Worm (Caenorhabditis elegans) whole organism, L1 larva: ENCODE data around the gene Y57G11B.3.
A peak's percentile ranks its signal among the peaks of the same experiment; 100 is the strongest.
"Not testable (repeated sequence)": the region's sequence is repeated elsewhere in the genome, so short reads cannot be mapped to it uniquely, and the experiment has no call there.

ENCODE experiments used
- aly-2 ChIP-seq: fragments of 150-350 bp; optimal IDR thresholded peaks from 2 replicates; lab custom pipeline; 2014; ENCODE audit warnings: missing biosample characterization, missing genetic modification characterization
- ceh-63 ChIP-seq: fragments of 200-800 bp; sonication (Bioruptor generic); optimal IDR thresholded peaks from 2 replicates; lab custom pipeline; 2018; ENCODE audit warnings: mild to moderate bottlenecking, missing genetic modification characterization, missing compliant biosample characterization
- ceh-88 ChIP-seq: fragments of 200-800 bp; sonication (Bioruptor generic); IDR thresholded peaks from 2 replicates; pipeline ENCODE4 v1.3.6; 2022; ENCODE audit warnings: missing genetic modification characterization, missing compliant biosample characterization
- dsc-1 ChIP-seq: sonication (generic microtip); optimal IDR thresholded peaks from 2 replicates; lab custom pipeline; 2016; ENCODE audit warnings: mild to moderate bottlenecking, missing genetic modification characterization, missing compliant biosample characterization
- efl-1 ChIP-seq, 4 experiments: fragments of 150-350 bp; optimal IDR thresholded peaks in 3 of 4; peaks in 1 of 4; 1 replicate in 1 of 4; 2 replicates in 3 of 4; lab custom pipeline; 2014; ENCODE audit warnings: missing biosample characterization in 2 of 4, missing genetic modification characterization in 2 of 4, missing genetic modification reagents in 2 of 4
- elt-2 ChIP-seq: sonication (generic microtip); optimal IDR thresholded peaks from 2 replicates; lab custom pipeline; 2016; ENCODE audit warnings: missing genetic modification characterization, mild to moderate bottlenecking, inconsistent platforms, missing compliant biosample characterization, missing genetic modification reagents
- elt-3 ChIP-seq, 6 experiments: fragments of 150-350 bp in 1 of 6; sonication (generic microtip); optimal IDR thresholded peaks; 2 replicates each; lab custom pipeline; 2017 to 2018; ENCODE audit warnings: missing biosample characterization in 6 of 6, missing genetic modification characterization in 6 of 6, inconsistent platforms in 1 of 6
- ets-5 ChIP-seq: fragments of 200-800 bp; sonication (Bioruptor generic); IDR thresholded peaks from 2 replicates; pipeline ENCODE4 v1.3.6; 2022; ENCODE audit warnings: missing genetic modification characterization, missing compliant biosample characterization
- fkh-4 ChIP-seq: sonication (generic microtip); optimal IDR thresholded peaks from 2 replicates; lab custom pipeline; 2016; ENCODE audit warnings: missing compliant biosample characterization, missing genetic modification characterization, borderline replicate concordance
- fkh-8 ChIP-seq: sonication (generic microtip); optimal IDR thresholded peaks from 2 replicates; lab custom pipeline; 2016; ENCODE audit warnings: mild to moderate bottlenecking, missing genetic modification characterization, missing compliant biosample characterization
- lin-14 ChIP-seq: fragments of 200-800 bp; sonication (Bioruptor generic); optimal IDR thresholded peaks from 2 replicates; lab custom pipeline; 2018; ENCODE audit warnings: mild to moderate bottlenecking, missing genetic modification characterization, moderate library complexity, missing compliant biosample characterization
- lin-15B ChIP-seq: fragments of 150-350 bp; sonication (generic microtip); optimal IDR thresholded peaks from 3 replicates; lab custom pipeline; 2014; ENCODE audit warnings: missing biosample characterization, missing genetic modification characterization
- lin-39 ChIP-seq: fragments of 150-350 bp; optimal IDR thresholded peaks from 2 replicates; lab custom pipeline; 2014; ENCODE audit warnings: missing biosample characterization, missing genetic modification reagents, missing genetic modification characterization
- lir-3 ChIP-seq: sonication (generic microtip); optimal IDR thresholded peaks from 2 replicates; lab custom pipeline; 2016; ENCODE audit warnings: mild to moderate bottlenecking, missing genetic modification characterization, moderate library complexity, missing compliant biosample characterization; ENCODE audit not compliant: poor library complexity
- lsy-2 ChIP-seq, 2 experiments: fragments of 150-350 bp; optimal IDR thresholded peaks; 2 replicates each; lab custom pipeline; 2014; ENCODE audit warnings: missing biosample characterization in 2 of 2, missing genetic modification characterization in 2 of 2
- nhr-237 ChIP-seq: fragments of 150-350 bp; optimal IDR thresholded peaks from 2 replicates; lab custom pipeline; 2014; ENCODE audit warnings: missing biosample characterization, missing genetic modification characterization
- nhr-28 ChIP-seq: fragments of 150-350 bp; optimal IDR thresholded peaks from 2 replicates; lab custom pipeline; 2014; ENCODE audit warnings: missing biosample characterization, missing genetic modification characterization
- nhr-71 ChIP-seq: sonication (generic microtip); optimal IDR thresholded peaks from 2 replicates; lab custom pipeline; 2016; ENCODE audit warnings: mild to moderate bottlenecking, missing genetic modification characterization, moderate library complexity, missing compliant biosample characterization
- nhr-84 ChIP-seq: sonication (generic microtip); optimal IDR thresholded peaks from 2 replicates; lab custom pipeline; 2017; ENCODE audit warnings: missing biosample characterization, missing genetic modification characterization
- nhr-85 ChIP-seq: sonication (generic microtip); peaks from one replicate; lab custom pipeline; 2016; ENCODE audit warnings: missing genetic modification characterization, inconsistent platforms, missing compliant biosample characterization
- snpc-4 ChIP-seq: fragments of 150-350 bp; optimal IDR thresholded peaks from 2 replicates; lab custom pipeline; 2014; ENCODE audit warnings: missing biosample characterization, missing genetic modification characterization
- snu-23 ChIP-seq: sonication (generic microtip); optimal IDR thresholded peaks from 2 replicates; lab custom pipeline; 2016; ENCODE audit warnings: missing genetic modification characterization, missing compliant biosample characterization
- sup-37 ChIP-seq: fragments of 200-800 bp; sonication (Bioruptor generic); optimal IDR thresholded peaks from 2 replicates; lab custom pipeline; 2018; ENCODE audit warnings: mild to moderate bottlenecking, missing genetic modification characterization, missing compliant biosample characterization
- tlp-1 ChIP-seq: fragments of 150-350 bp; optimal IDR thresholded peaks from 2 replicates; lab custom pipeline; 2014; ENCODE audit warnings: missing biosample characterization, missing genetic modification characterization
- vab-15 ChIP-seq: sonication (generic microtip); optimal IDR thresholded peaks from 2 replicates; lab custom pipeline; 2017; ENCODE audit warnings: missing genotype, mild to moderate bottlenecking, missing genetic modification characterization, missing compliant biosample characterization
- zag-1 ChIP-seq: fragments of 150-350 bp; optimal IDR thresholded peaks from 2 replicates; lab custom pipeline; 2014; ENCODE audit warnings: missing biosample characterization, missing genetic modification characterization
- zip-4 ChIP-seq: fragments of 200-800 bp; sonication (Bioruptor generic); optimal IDR thresholded peaks from 2 replicates; lab custom pipeline; 2018; ENCODE audit warnings: mild to moderate bottlenecking, missing genetic modification characterization, moderate library complexity, missing compliant biosample characterization

Y57G11B.3 gene

DNA sequence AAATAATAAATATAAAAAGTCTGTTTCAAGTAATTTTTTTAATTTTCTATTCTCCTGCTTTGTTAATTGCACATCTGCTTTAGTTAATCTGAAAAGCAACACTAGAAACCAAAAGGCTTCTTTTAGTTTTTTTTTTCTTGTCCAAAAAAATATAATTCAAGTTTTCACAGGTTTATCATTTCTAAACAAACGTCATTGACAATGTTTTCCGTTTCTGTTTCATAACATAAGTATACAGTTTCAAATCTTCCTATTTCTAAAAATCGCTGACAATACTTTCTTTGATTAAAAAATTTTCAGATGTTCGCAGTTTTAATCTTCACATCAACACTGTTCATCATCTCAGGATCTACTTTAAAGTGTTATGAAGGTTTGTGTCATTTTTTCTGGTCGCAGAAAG, 9.1 kb downstream of the Y57G11B.3 start, which contains the start of gene Y57G11B.2:
Gene Y57G11B.2, plus strand, starts transcription at position 301 of the 400 bp plus-strand sequence.
- TF ChIP-seq nhr-84 (tag; lab: Kevin White, UChicago) (no peak), fkh-4 (tag; lab: Kevin White, UChicago) (no peak), lir-3 (tag; lab: Kevin White, UChicago) (no peak), nhr-71 (tag; lab: Kevin White, UChicago) (no peak), sup-37 (GFP tag; lab: Kevin White, UChicago) (no peak), nhr-237 (tag; lab: Kevin White, UChicago) (no peak), nhr-85 (tag; lab: Kevin White, UChicago) (peak; percentile 9)

DNA sequence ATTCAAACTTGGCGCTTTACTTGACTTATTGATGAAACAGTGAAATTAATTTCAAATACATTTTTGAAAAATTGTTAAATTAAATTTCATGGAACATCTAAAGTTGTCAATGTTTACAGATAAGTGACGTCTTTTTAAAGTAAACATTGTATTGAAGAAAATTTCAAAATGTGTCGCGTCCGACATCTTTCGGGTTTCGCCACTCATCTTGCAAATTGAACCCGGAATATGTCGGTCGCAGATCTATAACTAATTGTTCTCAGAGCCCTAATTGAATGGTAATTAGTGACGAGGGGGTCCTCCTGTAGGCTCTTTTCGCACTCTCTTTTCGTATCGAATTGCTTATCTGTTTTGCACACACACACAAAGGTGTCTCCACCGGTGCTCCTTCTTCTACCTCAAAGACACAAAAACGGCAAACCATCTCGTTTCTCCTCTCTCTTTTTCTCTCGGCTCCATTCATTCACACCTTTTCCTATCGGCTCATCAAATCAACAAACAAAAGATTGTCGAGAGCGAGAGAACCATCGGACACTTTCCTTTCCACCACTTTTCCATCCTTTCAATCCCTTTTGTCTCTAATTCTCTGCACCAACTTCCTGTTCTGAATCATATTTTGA, 11.4 kb downstream of the Y57G11B.3 start:
- TF ChIP-seq nhr-85 (tag; lab: Kevin White, UChicago) (peak; percentile 20), tlp-1 (tag; lab: Kevin White, UChicago) (no peak), snpc-4 (tag; lab: Kevin White, UChicago) (peak; percentile 43), lir-3 (tag; lab: Kevin White, UChicago) (no peak), ceh-88 (GFP tag; lab: Robert Waterston, UW) (no peak), aly-2 (tag; lab: Kevin White, UChicago) (no peak), fkh-8 (no peak), dsc-1 (tag; lab: Kevin White, UChicago) (no peak), lin-15B (tag; lab: Kevin White, UChicago) (no peak), elt-2 (peak; percentile 32), lsy-2 (tag; optimal IDR thresholded peaks at IDR 0.05; lab: Kevin White, UChicago) (no peak)
- TF ChIP-seq, all 84 proteins: peak for 3

DNA sequence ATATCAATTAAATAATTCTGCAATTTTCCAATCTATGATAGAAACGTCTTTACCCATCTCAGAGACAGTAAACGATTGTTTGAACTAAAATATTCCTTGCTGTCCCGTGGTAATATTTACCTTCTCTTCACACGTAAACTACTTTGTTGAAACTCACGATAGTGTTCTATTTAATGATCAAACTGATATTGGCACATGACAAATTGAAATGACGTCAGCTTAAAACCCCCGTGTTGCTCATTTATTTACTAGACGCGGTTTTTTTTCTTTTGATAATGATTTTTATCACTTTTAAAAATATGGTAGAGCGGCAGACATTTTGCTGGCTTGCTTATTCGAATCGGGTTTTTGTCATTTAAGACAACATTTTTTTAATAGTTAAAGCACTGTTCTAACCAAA, 12.5 kb downstream of the Y57G11B.3 start:
- TF ChIP-seq dsc-1 (tag; lab: Kevin White, UChicago): no peak
- no peak for TF ChIP-seq ets-5 (GFP tag; lab: Robert Waterston, UW)
- TF ChIP-seq elt-3 (tag; optimal IDR thresholded peaks at IDR 0.05; lab: Kevin White, UChicago): no peak
- TF ChIP-seq zip-4 (GFP tag; lab: Kevin White, UChicago): no peak
- no peak for TF ChIP-seq vab-15 (tag; lab: Kevin White, UChicago)
- peak; percentile 81 for TF ChIP-seq elt-2
- TF ChIP-seq nhr-85 (tag; lab: Kevin White, UChicago): peak; percentile 16
- TF ChIP-seq, all 84 proteins: peak for 2

DNA sequence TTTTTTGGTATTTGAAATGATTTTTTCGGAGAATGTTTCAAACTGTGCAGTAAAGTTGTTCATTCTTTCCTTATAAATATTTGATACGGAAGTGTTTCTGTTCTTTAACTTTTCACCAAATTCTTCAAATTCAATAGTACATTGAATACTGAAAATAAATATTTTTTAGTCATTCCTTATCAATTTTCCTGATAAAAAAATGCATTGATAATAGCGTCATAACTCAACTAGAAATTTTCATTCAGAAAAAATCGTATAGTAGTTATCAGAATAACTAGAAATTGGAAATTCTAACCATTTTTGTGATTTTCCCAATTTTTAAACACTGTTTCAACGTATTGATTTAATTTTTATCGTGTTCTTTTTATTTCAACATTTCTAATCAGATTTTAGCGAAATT, 14.9 kb downstream of the Y57G11B.3 start:
- TF ChIP-seq nhr-237 (tag; lab: Kevin White, UChicago) (no peak), efl-1 (optimal IDR thresholded peaks at IDR 0.05; lab: Kevin White, UChicago) (no peak), efl-1 (GFP tag; optimal IDR thresholded peaks at IDR 0.05 in 1 of 2; lab: Kevin White, UChicago) (peak in 1 of 2 experiments; percentile 31), elt-2 (peak; percentile 15)

DNA sequence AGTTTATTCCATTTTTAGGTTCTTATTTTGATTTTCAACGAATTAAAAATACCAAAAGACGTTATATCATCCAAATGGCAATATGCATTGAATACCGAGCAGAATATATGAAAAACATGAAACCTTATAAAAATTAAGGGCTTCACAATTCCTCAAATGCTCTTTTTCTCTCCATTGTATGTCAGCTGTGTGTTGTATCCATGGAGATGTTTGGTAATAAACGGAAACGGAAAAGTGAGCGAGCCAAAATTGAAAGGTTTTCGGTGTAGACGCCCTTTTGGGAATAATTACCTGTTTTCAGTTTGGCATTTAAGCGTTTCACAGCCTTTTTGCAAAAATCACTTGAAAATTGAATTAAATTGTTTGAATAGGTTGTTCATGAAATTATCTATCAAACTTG, 16.5 kb downstream of the Y57G11B.3 start:
- TF ChIP-seq fkh-8 (peak; percentile 69), snu-23 (GFP tag; lab: Kevin White, UChicago) (no peak)
- TF ChIP-seq, all 84 proteins: peak for 1

DNA sequence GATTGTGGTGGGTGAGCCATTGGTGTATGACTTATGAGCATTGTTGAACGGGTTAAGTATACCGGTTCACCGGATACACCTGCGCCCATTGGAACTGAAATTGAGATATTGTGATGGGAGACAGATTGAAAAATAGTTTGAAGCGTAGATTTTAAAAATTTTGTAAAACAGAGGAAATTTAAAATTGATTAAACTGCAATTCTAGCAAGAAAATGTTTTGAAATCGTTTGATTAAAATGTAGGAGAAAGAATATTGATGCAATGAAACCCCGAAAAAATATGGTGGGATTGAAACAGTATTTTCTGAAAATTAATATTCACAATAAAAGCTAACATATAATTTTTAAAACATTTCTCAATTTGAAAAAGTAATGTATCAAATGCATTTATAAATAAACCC, 19.4 kb downstream of the Y57G11B.3 start, which contains the start of gene Y57G11B.6:
Gene Y57G11B.6, minus strand, starts transcription at position 101 of the 400 bp plus-strand sequence.
- TF ChIP-seq snu-23 (GFP tag; lab: Kevin White, UChicago): no peak
- TF ChIP-seq lin-39 (tag; lab: Kevin White, UChicago): no peak
- no peak for TF ChIP-seq ceh-63 (GFP tag; lab: Kevin White, UChicago)
- TF ChIP-seq lin-14 (GFP tag; lab: Kevin White, UChicago): no peak

DNA sequence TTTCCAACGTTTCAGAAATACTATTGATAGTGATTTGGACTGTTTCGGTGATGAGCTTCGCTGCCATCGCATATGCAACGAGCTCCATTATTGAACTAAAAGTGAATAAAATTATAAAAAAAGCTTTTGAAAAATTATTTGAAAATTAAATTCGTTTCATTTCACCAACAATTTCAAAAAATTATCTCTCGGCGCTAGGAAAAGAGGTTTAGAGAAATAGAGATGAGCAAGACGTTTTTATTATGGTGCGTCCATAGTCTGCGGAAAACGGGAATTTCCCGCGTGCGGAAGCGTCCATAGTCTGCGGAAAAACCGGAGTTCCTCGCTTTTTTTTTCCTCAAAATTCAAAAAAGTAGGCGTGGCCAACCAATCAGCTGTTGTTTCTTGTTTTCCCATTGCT, 22.3 kb downstream of the Y57G11B.3 start, which contains the start of gene pals-30:
Gene pals-30, minus strand, starts transcription at position 101 of the 400 bp plus-strand sequence.
- not testable (repeated sequence) for TF ChIP-seq zag-1; lsy-2 (tag; optimal IDR thresholded peaks at IDR 0.05; lab: Kevin White, UChicago); nhr-28 (tag; lab: Kevin White, UChicago)
